Worm (Caenorhabditis elegans) whole organism, L4/young adult: ENCODE data around the gene klp-20.

ENCODE experiments used
- W03F9.2 ChIP-seq: fragments of 150-350 bp; optimal IDR thresholded peaks from 2 replicates; lab custom pipeline; 2014; ENCODE audit warnings: missing biosample characterization, missing genetic modification characterization
- dao-5 ChIP-seq: sonication (generic microtip); optimal IDR thresholded peaks from 2 replicates; lab custom pipeline; 2016; ENCODE audit warnings: missing genotype, missing genetic modification characterization, moderate library complexity, missing compliant biosample characterization
- him-1 ChIP-seq: sonication (generic microtip); optimal IDR thresholded peaks from 2 replicates; lab custom pipeline; 2016; ENCODE audit warnings: missing genotype, missing genetic modification reagents, missing genetic modification characterization, missing compliant biosample characterization

klp-20 gene

DNA sequence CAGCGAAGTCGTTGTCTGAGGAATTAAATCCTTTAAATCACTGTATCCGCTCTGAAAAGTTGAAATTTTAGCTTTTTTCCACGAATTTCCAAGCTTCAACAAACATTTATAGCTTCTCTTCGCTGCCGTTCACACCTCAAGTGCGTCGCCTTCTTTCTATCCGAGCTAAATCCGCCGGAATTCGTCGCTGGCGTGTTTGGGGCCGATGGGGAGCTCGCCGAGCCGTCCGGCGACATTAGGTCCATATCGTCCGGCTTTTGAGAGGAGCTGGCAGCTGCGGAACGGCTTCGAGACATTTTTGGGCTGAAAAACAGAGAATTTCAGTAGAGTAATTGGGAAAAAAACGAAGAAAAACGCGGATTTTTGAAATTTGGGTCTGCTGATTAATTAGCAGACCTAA, 22.0 kb upstream of the klp-20 start, which contains the start of gene mxl-2:
TSS of gene mxl-2 (minus strand) at position 303 of the 400 bp plus-strand sequence.
- no peak for TF ChIP-seq W03F9.2 (tag; lab: Kevin White, UChicago)
- no peak for TF ChIP-seq dao-5
- TF ChIP-seq him-1 (tag; lab: Kevin White, UChicago): no peak

DNA sequence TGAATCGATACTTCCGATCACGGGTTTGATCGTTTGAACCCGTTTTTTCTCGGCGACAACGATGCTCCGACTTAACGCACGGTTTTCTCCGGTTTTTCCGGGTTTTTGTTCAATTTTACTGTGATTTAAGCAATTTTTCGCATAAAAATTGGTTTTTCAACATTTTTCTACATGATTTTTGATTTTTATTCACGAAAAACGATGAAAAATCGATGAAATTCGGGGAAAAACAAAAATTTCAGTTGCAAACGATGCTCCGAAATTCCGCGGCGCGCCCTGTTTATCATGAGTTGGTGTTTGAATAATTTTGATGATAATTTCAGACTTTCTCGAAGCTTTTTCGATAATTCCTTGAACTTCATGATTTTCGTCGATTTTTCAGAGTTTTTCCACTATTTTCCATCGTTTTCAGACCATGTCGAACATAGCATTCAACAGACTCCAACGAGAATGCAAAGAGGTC, 21.3 kb upstream of the klp-20 start, which contains the start of gene ubc-20:
TSS of gene ubc-20 (plus strand) at position 413 of the 463 bp plus-strand sequence.
- TF ChIP-seq dao-5 (no peak), him-1 (tag; lab: Kevin White, UChicago) (no peak), W03F9.2 (tag; lab: Kevin White, UChicago) (no peak)

DNA sequence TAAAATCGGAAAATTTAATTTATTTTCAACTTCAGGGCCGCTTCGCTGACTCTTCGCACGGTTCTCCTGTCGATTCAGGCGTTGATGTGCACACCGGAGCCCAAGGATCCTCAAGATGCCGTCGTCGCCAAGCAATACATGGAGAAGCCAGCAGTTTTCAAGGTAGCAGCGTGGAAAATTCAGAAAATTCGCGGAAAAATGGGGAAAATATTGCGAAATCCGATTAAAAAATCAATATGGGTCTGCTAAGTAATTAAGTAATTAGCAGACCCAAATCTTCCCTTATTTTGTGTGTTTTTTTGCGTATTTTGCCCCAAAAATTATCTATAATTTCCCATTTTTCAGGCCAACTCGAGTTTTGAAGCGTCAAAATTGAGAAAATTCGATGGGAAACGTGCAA, 20.5 kb upstream of the klp-20 start:
- TF ChIP-seq dao-5 (no peak), W03F9.2 (tag; lab: Kevin White, UChicago) (no peak), him-1 (tag; lab: Kevin White, UChicago) (no peak)

DNA sequence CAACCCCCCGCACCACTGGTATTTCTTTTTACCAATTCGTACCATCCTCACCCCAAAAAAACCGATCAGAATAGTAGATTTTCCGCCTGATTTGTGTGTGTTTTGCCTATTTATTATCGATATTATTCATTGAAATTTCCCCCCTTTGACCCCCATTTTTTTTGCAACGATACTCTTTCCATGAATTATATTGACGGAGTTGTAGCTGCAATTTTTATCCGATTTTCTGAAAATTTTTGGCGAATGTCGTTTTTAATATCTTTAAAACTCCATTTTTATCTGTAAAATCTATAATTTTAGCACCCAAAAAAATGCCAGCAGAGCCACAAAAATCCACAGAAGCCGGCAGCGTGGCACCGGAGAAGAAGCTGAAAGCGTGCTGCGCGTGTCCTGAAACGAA, 19.1 kb upstream of the klp-20 start, which contains the start of gene cox-17:
TSS of gene cox-17 (plus strand) at position 301 of the 400 bp plus-strand sequence.
- TF ChIP-seq him-1 (tag; lab: Kevin White, UChicago) (no peak), W03F9.2 (tag; lab: Kevin White, UChicago) (no peak), dao-5 (no peak)

DNA sequence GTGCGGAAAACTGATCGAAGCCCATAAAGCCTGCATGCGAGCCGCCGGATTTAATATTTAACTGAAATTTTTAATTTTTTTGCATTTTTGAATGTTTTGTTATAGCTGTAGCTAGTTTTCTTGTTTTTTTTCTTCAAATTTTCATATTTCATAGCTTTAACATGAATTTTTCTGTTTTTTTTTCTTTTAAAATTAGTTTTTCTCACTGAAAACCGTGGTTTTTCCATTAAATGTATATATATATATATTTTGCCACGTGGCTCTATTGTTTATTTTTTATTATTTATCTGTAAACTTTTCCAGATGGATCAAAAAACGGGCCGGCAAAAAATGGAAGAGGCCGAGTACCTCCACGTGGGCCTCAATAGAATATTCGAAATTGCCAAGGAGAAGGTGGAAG, 18.0 kb upstream of the klp-20 start, which contains the start of gene sec-20:
TSS of gene sec-20 (plus strand) at position 301 of the 400 bp plus-strand sequence.
- TF ChIP-seq him-1 (tag; lab: Kevin White, UChicago) (no peak), W03F9.2 (tag; lab: Kevin White, UChicago) (no peak), dao-5 (no peak)

DNA sequence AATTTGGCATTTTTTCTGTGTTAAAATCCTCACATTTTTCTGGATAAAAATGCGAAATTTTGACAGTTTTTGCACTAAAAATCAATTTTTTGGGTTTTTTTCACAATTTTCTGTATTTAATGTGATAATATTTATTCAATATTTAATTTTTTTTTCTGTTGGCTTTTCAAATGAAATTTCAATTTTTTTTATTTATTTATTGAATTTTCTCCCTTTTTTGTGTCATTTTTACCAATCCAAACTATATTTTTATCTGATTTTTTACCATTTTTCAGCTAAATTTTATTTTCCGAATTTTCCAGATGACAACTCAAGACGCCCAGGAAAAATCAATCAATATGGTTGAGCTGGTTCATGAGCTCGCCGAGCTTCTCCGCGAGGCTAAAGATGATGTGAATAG, 15.6 kb upstream of the klp-20 start, which contains the start of gene F40G9.17:
TSS of gene F40G9.17 (plus strand) at position 301 of the 400 bp plus-strand sequence.
- TF ChIP-seq W03F9.2 (tag; lab: Kevin White, UChicago) (no peak), dao-5 (no peak), him-1 (tag; lab: Kevin White, UChicago) (no peak)

DNA sequence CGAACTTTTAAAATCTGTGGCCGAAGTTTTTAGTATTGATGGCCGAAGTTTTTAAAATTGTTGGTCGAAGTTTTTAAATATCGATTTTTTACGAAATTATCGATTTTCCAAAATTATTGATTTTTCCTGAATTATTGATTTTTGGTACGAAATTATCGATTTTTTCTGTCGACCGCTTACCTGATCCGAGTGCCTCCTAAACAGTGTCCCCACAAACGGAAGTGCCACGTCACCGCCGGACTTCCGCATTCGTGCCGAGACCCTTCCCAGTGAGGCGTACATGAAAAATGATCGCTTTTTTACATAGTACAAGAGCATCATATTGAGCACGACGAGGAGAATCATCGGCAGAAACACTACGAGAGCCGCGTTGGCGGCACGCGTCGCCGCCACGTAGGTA, 5.8 kb upstream of the klp-20 start:
- no peak for TF ChIP-seq W03F9.2 (tag; lab: Kevin White, UChicago)
- TF ChIP-seq dao-5: no peak
- TF ChIP-seq him-1 (tag; lab: Kevin White, UChicago): no peak

DNA sequence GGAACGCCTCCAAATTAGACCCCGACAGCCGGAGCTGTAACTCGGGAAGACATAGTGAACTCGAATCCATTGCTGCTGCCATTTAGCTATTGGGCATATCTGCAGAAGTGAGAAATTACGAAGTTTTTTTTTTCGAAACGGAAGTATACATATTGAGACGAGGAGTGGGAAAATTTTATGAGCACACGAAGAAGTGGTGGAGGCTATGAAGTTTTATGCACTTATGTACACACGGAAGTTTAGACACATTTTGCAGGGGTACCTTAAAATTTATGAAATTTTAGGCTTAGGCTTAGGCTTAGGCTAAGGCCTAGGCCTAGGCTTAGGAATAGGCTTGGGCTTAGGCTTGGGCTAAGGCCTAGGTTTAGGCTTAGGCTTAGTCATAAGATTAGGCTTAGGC, 2.8 kb upstream of the klp-20 start, which contains the start of gene W10C4.1:
TSS of gene W10C4.1 (minus strand) at position 101 of the 400 bp plus-strand sequence.
- TF ChIP-seq W03F9.2 (tag; lab: Kevin White, UChicago): no peak
- TF ChIP-seq him-1 (tag; lab: Kevin White, UChicago): no peak
- no peak for TF ChIP-seq dao-5

DNA sequence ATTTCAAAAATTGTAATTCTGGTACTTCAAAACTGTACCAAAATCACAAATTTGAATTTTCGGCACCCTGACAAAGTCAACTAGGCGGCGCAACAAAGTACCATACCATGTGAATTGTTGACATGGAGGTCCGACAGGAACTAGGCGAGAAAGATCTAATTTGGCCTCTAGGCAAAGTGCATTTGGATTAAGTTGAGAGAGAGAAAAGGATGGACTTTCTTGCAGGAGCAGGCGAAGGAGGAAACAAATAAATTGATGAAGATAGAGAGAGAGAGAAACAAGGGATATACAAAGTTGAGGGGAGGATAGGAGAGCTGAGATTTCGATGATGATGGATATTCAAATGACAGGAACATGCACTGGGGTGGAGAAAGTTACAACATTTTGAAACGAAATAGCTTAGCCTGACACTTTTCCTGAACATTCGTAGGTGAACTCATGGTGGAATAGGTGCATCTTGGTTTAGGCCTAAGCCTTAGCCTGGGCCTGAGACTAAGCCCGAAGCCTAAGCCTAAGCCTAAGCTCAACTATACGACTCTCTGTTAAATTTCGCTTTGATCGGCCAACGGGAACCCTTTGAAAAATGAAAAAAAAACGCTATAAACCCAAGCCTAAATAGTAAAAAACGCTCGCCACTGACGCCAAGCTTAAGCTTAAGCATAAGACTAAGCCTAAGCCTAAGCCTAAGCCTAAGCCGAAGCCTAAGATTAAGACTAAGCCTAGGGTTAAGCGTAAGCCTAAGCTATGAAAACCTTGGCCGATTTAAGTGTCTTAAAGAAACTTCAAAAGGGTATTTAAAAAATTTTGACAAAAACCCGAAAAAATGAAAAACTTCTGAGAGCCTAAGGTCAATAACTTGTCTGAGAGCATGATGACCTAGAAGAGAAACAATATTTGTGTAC, 748 bp upstream of the klp-20 start:
- TF ChIP-seq dao-5 (no peak), W03F9.2 (tag; lab: Kevin White, UChicago) (no peak), him-1 (tag; lab: Kevin White, UChicago) (no peak)

DNA sequence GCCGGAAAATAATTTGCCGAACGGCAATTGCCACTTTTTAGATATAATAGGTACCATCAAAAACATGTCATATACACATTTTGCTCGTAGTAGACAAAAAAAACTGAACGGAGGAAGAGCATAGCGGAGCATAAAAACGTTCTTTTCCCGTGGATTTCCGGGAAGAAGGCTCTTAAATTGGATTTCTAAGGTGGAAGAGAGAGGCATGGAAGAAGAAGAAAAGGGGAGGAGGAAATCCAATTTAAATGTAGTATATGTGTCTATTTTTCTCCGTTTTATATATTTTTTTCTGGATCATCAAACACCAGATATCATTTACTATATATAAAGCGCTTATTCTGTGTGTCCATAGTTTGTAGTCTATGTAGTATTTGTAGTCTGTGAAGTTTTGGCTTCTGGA, 1.6 kb downstream of the klp-20 start:
- TF ChIP-seq dao-5 (no peak), W03F9.2 (tag; lab: Kevin White, UChicago) (no peak)

DNA sequence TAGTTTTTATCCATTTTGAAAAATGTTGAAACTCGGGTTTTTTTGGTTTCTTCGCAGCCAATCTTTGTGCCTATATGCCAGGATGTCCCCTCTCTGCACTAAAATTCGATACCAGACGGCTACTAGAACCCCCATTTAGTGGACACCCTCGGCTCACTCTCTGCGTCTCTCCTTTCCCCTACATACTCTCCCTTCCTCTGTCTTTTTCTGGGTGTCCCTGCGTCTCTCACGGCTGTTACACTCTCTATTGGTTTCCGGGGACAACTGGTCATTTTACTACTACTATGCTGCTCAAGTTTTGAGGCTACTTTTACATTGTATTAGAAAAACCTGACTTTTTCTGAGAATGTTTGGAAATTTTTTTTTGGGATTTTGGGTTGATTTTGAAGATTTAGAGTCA, 10.6 kb downstream of the klp-20 start:
- TF ChIP-seq W03F9.2 (tag; lab: Kevin White, UChicago): no peak
- no peak for TF ChIP-seq dao-5
- no peak for TF ChIP-seq him-1 (tag; lab: Kevin White, UChicago)

DNA sequence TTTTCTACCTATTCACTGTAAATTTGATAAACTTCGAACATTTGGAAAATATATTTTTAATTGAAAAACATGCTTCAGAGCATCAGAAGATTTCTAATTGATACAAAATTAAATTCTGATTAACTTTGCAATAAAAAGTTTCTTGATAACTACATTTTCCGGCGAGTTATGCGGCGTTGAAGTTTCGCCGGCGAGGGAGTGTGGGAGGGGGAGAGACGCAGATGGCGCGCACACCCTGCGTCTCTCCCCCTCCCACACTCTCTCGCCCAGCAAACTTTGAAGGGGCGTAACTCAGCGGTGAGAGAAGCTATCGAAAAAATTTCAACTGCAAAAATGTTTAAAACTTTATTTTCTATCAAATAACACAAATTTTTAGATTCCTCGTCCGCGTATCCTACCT, 12.7 kb downstream of the klp-20 start:
- TF ChIP-seq dao-5 (no peak), W03F9.2 (tag; lab: Kevin White, UChicago) (no peak)

DNA sequence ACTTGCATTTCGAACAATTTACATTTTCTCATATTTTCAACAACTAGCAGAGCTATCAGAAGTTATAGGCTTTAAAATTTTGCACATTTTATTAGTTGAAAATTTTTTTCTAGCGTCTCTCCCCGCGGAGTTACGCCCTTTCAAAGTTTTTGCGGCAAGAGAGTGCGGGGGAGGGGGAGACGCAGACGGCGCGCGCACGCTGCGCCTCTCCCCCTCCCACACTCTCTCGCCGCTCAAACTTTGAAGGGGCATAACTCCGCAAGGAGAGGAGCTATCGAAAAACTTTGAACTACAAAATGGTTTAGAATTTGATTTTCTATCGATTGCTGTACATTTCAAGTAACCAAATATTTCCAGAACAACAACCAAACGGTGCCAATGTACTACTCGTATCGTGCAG, 17.2 kb downstream of the klp-20 start:
- TF ChIP-seq dao-5 (no peak), him-1 (tag; lab: Kevin White, UChicago) (no peak), W03F9.2 (tag; lab: Kevin White, UChicago) (no peak)

DNA sequence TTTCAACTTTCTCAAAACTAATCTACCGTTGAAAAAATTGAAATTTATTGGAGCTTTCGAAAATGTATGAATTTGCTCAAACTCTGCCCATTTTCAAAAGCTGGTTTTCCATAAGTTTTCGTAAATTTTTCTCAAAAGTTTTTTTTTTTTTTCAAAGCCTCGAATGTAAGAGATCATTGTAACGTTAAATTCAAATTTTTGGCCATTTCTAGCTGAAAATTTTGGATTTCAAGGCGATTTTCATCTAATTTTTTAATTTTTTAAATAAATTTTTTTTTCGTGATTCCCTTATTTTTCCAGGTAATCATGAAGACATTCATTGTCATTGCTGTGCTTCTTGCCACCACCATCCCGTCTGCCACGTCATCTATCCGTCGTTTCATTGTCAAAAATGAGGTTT, 20.3 kb downstream of the klp-20 start, which contains the start of gene hpo-38:
TSS of gene hpo-38 (plus strand) at position 301 of the 400 bp plus-strand sequence.
- TF ChIP-seq dao-5 (no peak), W03F9.2 (tag; lab: Kevin White, UChicago) (no peak), him-1 (tag; lab: Kevin White, UChicago) (no peak)
